Worm (Caenorhabditis elegans) whole organism, L4 larva: ENCODE data around the gene sre-1.
A peak's percentile ranks its signal among the peaks of the same experiment; 100 is the strongest.

Experiments
- F10B5.3 ChIP-seq: sonication (generic microtip); optimal IDR thresholded peaks from 2 replicates; lab custom pipeline; 2016; ENCODE audit warnings: mild to moderate bottlenecking, missing genetic modification characterization, missing compliant biosample characterization
- F26F4.8 ChIP-seq: fragments of 200-800 bp; sonication (Bioruptor generic); conservative IDR thresholded peaks from 2 replicates; pipeline ENCODE4 v1.3.6; 2022; ENCODE audit warnings: missing genetic modification characterization, missing compliant biosample characterization
- R02D3.7 ChIP-seq: fragments of 150-350 bp; sonication (generic microtip); optimal IDR thresholded peaks from 3 replicates; lab custom pipeline; 2014; ENCODE audit warnings: missing biosample characterization, missing genetic modification characterization
- T26A8.4 ChIP-seq: fragments of 200-800 bp; sonication (Bioruptor generic); IDR thresholded peaks from 2 replicates; pipeline ENCODE4 v1.3.6; 2022; ENCODE audit warnings: missing genetic modification characterization, missing compliant biosample characterization
- aha-1 ChIP-seq: fragments of 150-350 bp; peaks from one replicate; lab custom pipeline; 2014; ENCODE audit warnings: missing biosample characterization, missing genetic modification characterization
- aly-2 ChIP-seq: sonication (generic microtip); optimal IDR thresholded peaks from 2 replicates; lab custom pipeline; 2018; ENCODE audit warnings: missing biosample characterization, missing genetic modification characterization
- ceh-32 ChIP-seq: sonication (generic microtip); optimal IDR thresholded peaks from 2 replicates; lab custom pipeline; 2016; ENCODE audit warnings: mild to moderate bottlenecking, missing genetic modification characterization, missing compliant biosample characterization; ENCODE audit not compliant: poor library complexity
- ceh-62 ChIP-seq: sonication (generic microtip); optimal IDR thresholded peaks from 2 replicates; lab custom pipeline; 2017; ENCODE audit warnings: missing biosample characterization, missing genetic modification characterization
- ceh-82 ChIP-seq: sonication (generic microtip); optimal IDR thresholded peaks from 2 replicates; lab custom pipeline; 2017; ENCODE audit warnings: missing biosample characterization, missing genetic modification characterization
- ctbp-1 ChIP-seq: fragments of 200-800 bp; sonication (Bioruptor generic); IDR thresholded peaks from 2 replicates; pipeline ENCODE4 v1.3.6; 2022; ENCODE audit warnings: missing genetic modification reagents, missing genetic modification characterization, missing compliant biosample characterization
- daf-19 ChIP-seq: fragments of 200-800 bp; sonication (Bioruptor generic); conservative IDR thresholded peaks from 2 replicates; pipeline ENCODE4 v1.3.6; 2022; ENCODE audit warnings: missing genetic modification characterization, missing compliant biosample characterization
- daf-8 ChIP-seq: fragments of 200-800 bp; sonication (Bioruptor generic); IDR thresholded peaks from 2 replicates; pipeline ENCODE4 v1.3.6; 2022; ENCODE audit warnings: missing genetic modification characterization, missing compliant biosample characterization
- dmd-6 ChIP-seq: fragments of 200-800 bp; sonication (Bioruptor generic); IDR thresholded peaks from 2 replicates; pipeline ENCODE4 v1.3.6; 2022; ENCODE audit warnings: missing genetic modification reagents, missing genetic modification characterization, missing compliant biosample characterization
- dmd-8 ChIP-seq: fragments of 200-800 bp; sonication (Bioruptor generic); IDR thresholded peaks from 2 replicates; pipeline ENCODE4 v1.3.6; 2022; ENCODE audit warnings: missing genetic modification characterization, missing compliant biosample characterization
- duxl-1 ChIP-seq: sonication (generic microtip); optimal IDR thresholded peaks from 2 replicates; lab custom pipeline; 2016; ENCODE audit warnings: mild to moderate bottlenecking, missing genetic modification characterization, moderate library complexity, missing compliant biosample characterization; ENCODE audit not compliant: poor library complexity
- fkh-10 ChIP-seq: fragments of 150-350 bp; optimal IDR thresholded peaks from 2 replicates; lab custom pipeline; 2014; ENCODE audit warnings: missing biosample characterization, missing genetic modification reagents, missing genetic modification characterization
- hif-1 ChIP-seq, 2 experiments: sonication (generic microtip); optimal IDR thresholded peaks; 2 replicates each; lab custom pipeline; 2016 to 2017; ENCODE audit warnings: missing compliant biosample characterization in 2 of 2, missing genetic modification characterization in 2 of 2, missing genetic modification reagents in 2 of 2, missing genotype in 2 of 2, mild to moderate bottlenecking in 1 of 2
- lin-13 ChIP-seq: fragments of 150-350 bp; optimal IDR thresholded peaks from 2 replicates; lab custom pipeline; 2014; ENCODE audit warnings: missing biosample characterization, missing genetic modification reagents, missing genetic modification characterization
- lin-15B ChIP-seq: fragments of 150-350 bp; sonication (generic microtip); optimal IDR thresholded peaks from 3 replicates; lab custom pipeline; 2014; ENCODE audit warnings: missing biosample characterization, missing genetic modification characterization
- lin-38 ChIP-seq: fragments of 200-800 bp; sonication (Bioruptor generic); IDR thresholded peaks from 2 replicates; pipeline ENCODE4 v1.3.6; 2022; ENCODE audit warnings: missing genetic modification reagents, missing genetic modification characterization, missing compliant biosample characterization
- lsy-2 ChIP-seq, 2 experiments: fragments of 150-350 bp in 1 of 2; sonication (generic microtip) in 1 of 2; optimal IDR thresholded peaks; 2 replicates each; lab custom pipeline; 2014 to 2017; ENCODE audit warnings: missing biosample characterization in 2 of 2, missing genetic modification characterization in 2 of 2
- mdt-29 ChIP-seq: fragments of 200-800 bp; sonication (Bioruptor generic); IDR thresholded peaks from 2 replicates; pipeline ENCODE4 v1.3.6; 2022; ENCODE audit warnings: missing genetic modification reagents, missing genetic modification characterization, missing compliant biosample characterization
- mes-2 ChIP-seq: sonication (generic microtip); optimal IDR thresholded peaks from 2 replicates; lab custom pipeline; 2016; ENCODE audit warnings: missing genotype, mild to moderate bottlenecking, missing genetic modification characterization, missing compliant biosample characterization; ENCODE audit not compliant: poor library complexity, severe bottlenecking
- mxl-2 ChIP-seq: fragments of 200-800 bp; sonication (Bioruptor generic); conservative IDR thresholded peaks from 2 replicates; pipeline ENCODE4 v1.3.6; 2022; ENCODE audit warnings: missing genetic modification reagents, missing genetic modification characterization, missing compliant biosample characterization
- mxl-3 ChIP-seq: fragments of 200-800 bp; sonication (Bioruptor generic); optimal IDR thresholded peaks from 2 replicates; lab custom pipeline; 2018; ENCODE audit warnings: mild to moderate bottlenecking, missing genetic modification characterization, missing compliant biosample characterization
- nhr-11 ChIP-seq: fragments of 150-350 bp; optimal IDR thresholded peaks from 2 replicates; lab custom pipeline; 2014; ENCODE audit warnings: missing biosample characterization, missing genetic modification characterization
- nhr-111 ChIP-seq: fragments of 200-800 bp; sonication (Bioruptor generic); optimal IDR thresholded peaks from 2 replicates; lab custom pipeline; 2018; ENCODE audit warnings: mild to moderate bottlenecking, missing genetic modification characterization, missing compliant biosample characterization
- nhr-41 ChIP-seq: fragments of 200-800 bp; sonication (Bioruptor generic); IDR thresholded peaks from 2 replicates; pipeline ENCODE4 v1.3.6; 2022; ENCODE audit warnings: missing genetic modification reagents, missing genetic modification characterization, missing compliant biosample characterization
- nhr-76 ChIP-seq: fragments of 150-350 bp; optimal IDR thresholded peaks from 2 replicates; lab custom pipeline; 2014; ENCODE audit warnings: missing biosample characterization, missing genetic modification characterization
- pha-4 ChIP-seq, 2 experiments: fragments of 150-350 bp in 1 of 2; fragments of 200-800 bp in 1 of 2; sonication (Bioruptor generic) in 1 of 2; IDR thresholded peaks in 1 of 2; optimal IDR thresholded peaks in 1 of 2; 2 replicates each; pipeline versions ENCODE4 v1.3.6 to Lab custom; 2014 to 2022; ENCODE audit warnings: missing genetic modification characterization in 2 of 2, missing genetic modification reagents in 2 of 2, missing biosample characterization in 1 of 2, missing compliant biosample characterization in 1 of 2
- pqm-1 ChIP-seq: sonication (generic microtip); optimal IDR thresholded peaks from 2 replicates; lab custom pipeline; 2017; ENCODE audit warnings: missing biosample characterization, missing genetic modification characterization
- saeg-2 ChIP-seq: fragments of 200-800 bp; sonication (Bioruptor generic); IDR thresholded peaks from 2 replicates; pipeline ENCODE4 v1.3.6; 2022; ENCODE audit warnings: missing genetic modification reagents, missing genetic modification characterization, missing compliant biosample characterization
- sdz-12 ChIP-seq: fragments of 200-800 bp; sonication (Bioruptor generic); optimal IDR thresholded peaks from 2 replicates; lab custom pipeline; 2018; ENCODE audit warnings: mild to moderate bottlenecking, missing genetic modification characterization, missing compliant biosample characterization
- skn-1 ChIP-seq: fragments of 150-350 bp; optimal IDR thresholded peaks from 2 replicates; lab custom pipeline; 2014; ENCODE audit warnings: missing biosample characterization, missing genetic modification characterization
- snpc-4 ChIP-seq: fragments of 150-350 bp; optimal IDR thresholded peaks from 2 replicates; lab custom pipeline; 2014; ENCODE audit warnings: missing biosample characterization, missing genetic modification characterization
- spr-3 ChIP-seq: fragments of 200-800 bp; sonication (Bioruptor generic); optimal IDR thresholded peaks from 2 replicates; lab custom pipeline; 2018; ENCODE audit warnings: mild to moderate bottlenecking, missing genetic modification characterization, missing compliant biosample characterization
- tra-1 ChIP-seq: fragments of 200-800 bp; sonication (Bioruptor generic); IDR thresholded peaks from 2 replicates; pipeline ENCODE4 v1.3.6; 2022; ENCODE audit warnings: missing genetic modification reagents, missing genetic modification characterization, missing compliant biosample characterization
- unc-130 ChIP-seq: sonication (generic microtip); optimal IDR thresholded peaks from 2 replicates; lab custom pipeline; 2016; ENCODE audit warnings: missing genetic modification reagents, missing genetic modification characterization, missing compliant biosample characterization
- vab-7 ChIP-seq: fragments of 200-800 bp; sonication (Bioruptor generic); IDR thresholded peaks from 2 replicates; pipeline ENCODE4 v1.3.6; 2022; ENCODE audit warnings: missing genetic modification reagents, missing genetic modification characterization, missing compliant biosample characterization
- zag-1 ChIP-seq: fragments of 150-350 bp; optimal IDR thresholded peaks from 2 replicates; lab custom pipeline; 2014; ENCODE audit warnings: missing biosample characterization, missing genetic modification characterization

Gene sre-1

ce11 chrII:7705152-7705551, 4.4 kb upstream of the sre-1 start, which contains the start of gene B0495.7 (continued):
- TF ChIP-seq lin-15B, result no peak
- TF ChIP-seq duxl-1 (tag; lab: Kevin White, UChicago), result no peak
- TF ChIP-seq fkh-10 (GFP tag; lab: Kevin White, UChicago), result no peak
- TF ChIP-seq daf-8 (GFP tag; lab: Robert Waterston, UW), result no peak
- no peak for TF ChIP-seq nhr-111 (GFP tag; lab: Kevin White, UChicago)
- TF ChIP-seq F26F4.8, result no peak
- no peak for TF ChIP-seq mxl-2 (GFP tag; lab: Robert Waterston, UW)
- TF ChIP-seq ceh-62 (tag; lab: Kevin White, UChicago), result no peak
- TF ChIP-seq R02D3.7 (tag; lab: Kevin White, UChicago), result no peak
- TF ChIP-seq ceh-32 (tag; lab: Kevin White, UChicago), result no peak
- no peak for TF ChIP-seq aly-2 (tag; lab: Kevin White, UChicago)
- peak; percentile 70 for TF ChIP-seq nhr-11
- no peak for TF ChIP-seq mxl-3 (GFP tag; lab: Kevin White, UChicago)
- TF ChIP-seq daf-19, result no peak
- no peak for TF ChIP-seq vab-7
- peak; percentile 76 for TF ChIP-seq pqm-1 (tag; lab: Kevin White, UChicago)
- TF ChIP-seq lsy-2 (tag; optimal IDR thresholded peaks at IDR 0.05; lab: Kevin White, UChicago), result peak in 1 of 2 experiments; percentile 11
- no peak for TF ChIP-seq mdt-29
- no peak for TF ChIP-seq aha-1 (tag; lab: Kevin White, UChicago)
- no peak for TF ChIP-seq unc-130 (GFP tag; lab: Kevin White, UChicago)
- no peak for TF ChIP-seq dmd-8 (GFP tag; lab: Robert Waterston, UW)
- no peak for TF ChIP-seq T26A8.4 (GFP tag; lab: Robert Waterston, UW)
- no peak for TF ChIP-seq skn-1 (tag; lab: Kevin White, UChicago)
- TF ChIP-seq tra-1 (GFP tag; lab: Robert Waterston, UW), result no peak
- TF ChIP-seq hif-1 (tag; optimal IDR thresholded peaks at IDR 0.05; lab: Kevin White, UChicago), result no peak
- no peak for TF ChIP-seq snpc-4 (tag; lab: Kevin White, UChicago)
- TF ChIP-seq ceh-82, result no peak
- no peak for TF ChIP-seq saeg-2 (GFP tag; lab: Robert Waterston, UW)
- TF ChIP-seq pha-4 (GFP tag; IDR thresholded peaks at IDR 0.05; lab: Robert Waterston, UW), result no peak
- TF ChIP-seq pha-4 (tag; optimal IDR thresholded peaks at IDR 0.05; lab: Kevin White, UChicago), result no peak
- peak; percentile 53; the same call in 1 of the 2 replicates for TF ChIP-seq dmd-6 (GFP tag; lab: Robert Waterston, UW)
- TF ChIP-seq lin-13 (GFP tag; lab: Kevin White, UChicago), result no peak
- TF ChIP-seq nhr-41, result peak; percentile 36; the same call in 1 of the 2 replicates
- TF ChIP-seq F10B5.3 (tag; lab: Kevin White, UChicago), result no peak
- TF ChIP-seq spr-3 (GFP tag; lab: Kevin White, UChicago), result no peak
- TF ChIP-seq zag-1 (tag; lab: Kevin White, UChicago), result no peak
- TF ChIP-seq mes-2, result peak; percentile 7
- TF ChIP-seq lin-38 (GFP tag; lab: Robert Waterston, UW), result 0 out of 2 replicates have a peak, but pooled peaks have one; percentile 40
- TF ChIP-seq, all 104 proteins: peak for 12

ce11 chrII:7707383-7707782, 2.1 kb upstream of the sre-1 start, which contains the start of gene luc-7L:
TSS of gene luc-7L (minus strand) at chrII:7707483.
- TF ChIP-seq nhr-76 (no peak), pqm-1 (tag; lab: Kevin White, UChicago) (no peak), sdz-12 (GFP tag; lab: Kevin White, UChicago) (no peak), pha-4 (GFP tag; IDR thresholded peaks at IDR 0.05; lab: Robert Waterston, UW) (no peak), pha-4 (tag; optimal IDR thresholded peaks at IDR 0.05; lab: Kevin White, UChicago) (no peak), ctbp-1 (no peak)
- TF ChIP-seq, all 104 proteins: peak for 0
